Worm (Caenorhabditis elegans) whole organism, L4/young adult: ENCODE results near the gene B0478.3.
A peak's percentile ranks its signal among the peaks of the same experiment; 100 is the strongest.

ENCODE experiments used
- dao-5 ChIP-seq: sonication (generic microtip); optimal IDR thresholded peaks from 2 replicates; lab custom pipeline; 2016; ENCODE audit warnings: missing genotype, missing genetic modification characterization, moderate library complexity, missing compliant biosample characterization
- him-1 ChIP-seq: sonication (generic microtip); optimal IDR thresholded peaks from 2 replicates; lab custom pipeline; 2016; ENCODE audit warnings: missing genotype, missing genetic modification reagents, missing genetic modification characterization, missing compliant biosample characterization

DNA sequence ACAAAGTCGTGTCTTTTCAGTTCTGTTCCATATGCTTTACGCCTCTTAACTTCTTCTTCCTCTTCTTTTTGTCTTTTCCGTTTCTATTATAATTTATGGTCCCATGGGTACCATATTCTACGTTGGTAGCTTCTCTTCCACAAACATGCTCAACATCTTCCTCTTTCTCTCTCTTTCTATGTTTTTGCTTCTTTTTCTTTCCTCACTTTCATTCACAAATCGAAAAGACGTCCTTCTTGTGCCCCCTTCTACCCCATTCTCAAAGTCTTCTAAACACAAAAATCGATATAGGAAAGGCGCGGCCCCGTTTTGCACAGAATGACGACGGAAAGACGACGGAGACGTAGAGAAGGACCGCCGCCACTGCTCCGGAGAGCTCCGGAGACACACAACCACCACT, 5.7 kb downstream of the B0478.3 start:
- TF ChIP-seq dao-5 = no peak
- TF ChIP-seq him-1 (tag; lab: Kevin White, UChicago) = peak; percentile 67
